Fruit fly (Drosophila melanogaster): ENCODE results near the gene CG45045.

DNA sequence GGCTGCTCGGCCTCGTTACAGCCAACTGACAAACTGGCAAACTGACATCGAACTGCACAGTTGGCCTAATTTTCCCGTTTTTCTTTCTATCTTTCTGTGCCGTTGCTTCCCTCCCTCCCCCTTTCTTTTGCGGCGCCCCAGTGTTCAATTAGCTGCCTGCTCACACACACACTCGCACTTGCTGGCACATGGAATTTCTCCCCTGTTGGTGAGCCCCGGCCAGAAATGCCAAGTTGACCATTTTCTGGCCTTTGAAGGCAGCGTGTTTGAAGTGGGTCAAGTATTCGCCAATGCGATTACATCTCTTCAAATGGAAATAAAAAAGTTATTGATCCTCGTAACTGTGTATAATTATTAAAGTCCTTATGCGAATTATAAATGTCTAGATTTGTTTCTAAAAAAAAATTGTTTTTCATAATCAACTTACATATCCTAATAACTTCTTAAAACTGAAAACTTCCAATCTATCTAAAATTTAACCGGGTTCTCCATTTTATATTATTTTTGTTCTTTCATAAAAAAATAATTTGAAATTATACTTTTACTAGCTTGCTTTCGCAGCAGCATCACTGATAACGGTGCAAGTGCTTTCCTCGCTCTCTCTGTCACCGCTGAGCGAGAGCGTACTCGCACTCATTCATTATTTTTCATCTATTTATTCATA, 13.4 kb downstream of the CG45045 start:
- TF ChIP-seq kay (GFP tag; ENCODE audit: borderline replicate concordance), result peak; percentile 30
- peak; percentile 72 for TF ChIP-seq CG11617 (GFP tag; optimal IDR thresholded peaks at IDR 0.05)
